Worm (Caenorhabditis elegans): ENCODE data around the gene Y38H6C.16.
"Not testable (repeated sequence)": the region's sequence is repeated elsewhere in the genome, so short reads cannot be mapped to it uniquely, and the experiment has no call there.

DNA sequence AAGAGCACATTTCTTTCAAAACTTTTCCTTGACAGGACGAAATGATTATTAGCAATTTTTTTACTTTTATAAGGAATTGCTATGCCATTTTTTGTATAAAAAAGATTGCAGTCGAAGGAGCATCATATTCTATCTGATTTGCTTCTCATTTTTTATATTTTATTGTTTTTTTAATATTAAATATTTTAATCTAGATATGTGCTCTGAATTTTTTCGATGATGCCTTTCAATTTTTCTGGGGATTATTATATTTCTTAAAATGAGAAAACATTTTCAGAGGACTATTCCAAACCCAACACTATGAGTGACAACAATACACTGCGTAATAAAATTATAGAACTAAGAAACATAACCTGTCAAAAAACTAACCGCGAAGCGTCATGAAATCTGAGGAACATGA is 29.8 kb upstream of the Y38H6C.16 start, which contains the start of gene F26F2.4:
- TF ChIP-seq tab-1 (GFP tag; IDR thresholded peaks at IDR 0.05); ztf-23 (GFP tag; IDR thresholded peaks at IDR 0.05); flt-1 (GFP tag; IDR thresholded peaks at IDR 0.05); T22C8.4 (GFP tag; IDR thresholded peaks at IDR 0.05); cog-1 (tag; optimal IDR thresholded peaks at IDR 0.05); ref-1 (GFP tag; conservative IDR thresholded peaks at IDR 0.05): not testable (repeated sequence)
